Fruit fly (Drosophila melanogaster): Measurements from ENCODE around the gene CG32547.

CG32547 gene

dm6 chrX:18405567-18406059 lies 73.7 kb downstream of the CG32547 start (continued):
- TF ChIP-seq CG6765 (GFP tag; optimal IDR thresholded peaks at IDR 0.05) = peak; percentile 26
- TF ChIP-seq CG30431 (GFP tag; optimal IDR thresholded peaks at IDR 0.05) = peak; percentile 51
- TF ChIP-seq HLH4C (GFP tag; IDR thresholded peaks at IDR 0.05; ENCODE audit: partially characterized antibody) = no peak
- TF ChIP-seq CG10462 (GFP tag; optimal IDR thresholded peaks at IDR 0.05) = peak; percentile 52
- TF ChIP-seq org-1 (GFP tag; optimal IDR thresholded peaks at IDR 0.05) = peak; percentile 39
- TF ChIP-seq Ets65A (GFP tag) = peak; percentile 97
- peak; percentile 24; the same call in 1 of the 2 replicates for TF ChIP-seq CG16779 (GFP tag; IDR thresholded peaks at IDR 0.05)
- TF ChIP-seq kah (GFP tag; optimal IDR thresholded peaks at IDR 0.05) = peak; percentile 15
- TF ChIP-seq CG10147 (GFP tag; optimal IDR thresholded peaks at IDR 0.05) = peak; percentile 49
- TF ChIP-seq CG17802 (tag; optimal IDR thresholded peaks at IDR 0.05) = no peak
- peak; percentile 63 for TF ChIP-seq CG9727 (GFP tag; optimal IDR thresholded peaks at IDR 0.05)
- no peak for TF ChIP-seq eyg (GFP tag; optimal IDR thresholded peaks at IDR 0.05)
- TF ChIP-seq corto (GFP tag; optimal IDR thresholded peaks at IDR 0.05) = no peak
- no peak for TF ChIP-seq CG16813 (GFP tag; IDR thresholded peaks at IDR 0.05; ENCODE audit: partially characterized antibody)
- peak; percentile 59 for TF ChIP-seq gcm (GFP tag; optimal IDR thresholded peaks at IDR 0.05)
- no peak for TF ChIP-seq hbn (GFP tag; IDR thresholded peaks at IDR 0.05; ENCODE audit: partially characterized antibody)
- peak; percentile 64 for TF ChIP-seq nerfin-1 (tag; optimal IDR thresholded peaks at IDR 0.05)
- peak; percentile 42; the same call in 2 of the 3 replicates for TF ChIP-seq tgo (GFP tag; IDR thresholded peaks at IDR 0.05)
- peak; percentile 87 for TF ChIP-seq CG11504 (tag; optimal IDR thresholded peaks at IDR 0.05)
- peak; percentile 52 for TF ChIP-seq CG12155 (GFP tag; optimal IDR thresholded peaks at IDR 0.05)
- 0 out of 2 replicates have a peak, but pooled peaks have one; percentile 23 for TF ChIP-seq Ada2b (GFP tag; IDR thresholded peaks at IDR 0.05)
- no peak for TF ChIP-seq pfk (GFP tag; optimal IDR thresholded peaks at IDR 0.05)
- TF ChIP-seq Bgb (GFP tag; IDR thresholded peaks at IDR 0.05; ENCODE audit: partially characterized antibody) = no peak
- TF ChIP-seq HLHmδ (GFP tag; optimal IDR thresholded peaks at IDR 0.05) = no peak
- TF ChIP-seq CG11398 (GFP tag; optimal IDR thresholded peaks at IDR 0.05) = no peak
- no peak for TF ChIP-seq C15 (GFP tag; IDR thresholded peaks at IDR 0.05)
- TF ChIP-seq CG17361 (GFP tag; IDR thresholded peaks at IDR 0.05) = peak; percentile 84
- TF ChIP-seq CG1529 (GFP tag; optimal IDR thresholded peaks at IDR 0.05) = peak; percentile 72
- no peak for TF ChIP-seq CG31388 (GFP tag; optimal IDR thresholded peaks at IDR 0.05)
- TF ChIP-seq kni (GFP tag; optimal IDR thresholded peaks at IDR 0.05) = no peak
- no peak for TF ChIP-seq pros (GFP tag; optimal IDR thresholded peaks at IDR 0.05)
- no peak for TF ChIP-seq hb (GFP tag; IDR thresholded peaks at IDR 0.05; ENCODE audit: partially characterized antibody)
- no peak for TF ChIP-seq Dp (GFP tag; optimal IDR thresholded peaks at IDR 0.05)
- TF ChIP-seq CG4820 (GFP tag; optimal IDR thresholded peaks at IDR 0.05) = peak; percentile 55
- TF ChIP-seq Lhr (GFP tag; optimal IDR thresholded peaks at IDR 0.05) = peak; percentile 14
- no peak for TF ChIP-seq Side (GFP tag; optimal IDR thresholded peaks at IDR 0.05)
- TF ChIP-seq rib (GFP tag; IDR thresholded peaks at IDR 0.05) = no peak
- TF ChIP-seq CG11696 (GFP tag; IDR thresholded peaks at IDR 0.05) = peak; percentile 63; the same call in 1 of the 2 replicates
- peak; percentile 75 for TF ChIP-seq CG9437 (GFP tag; optimal IDR thresholded peaks at IDR 0.05)
- peak; percentile 5 for TF ChIP-seq sqz (GFP tag; optimal IDR thresholded peaks at IDR 0.05)
- TF ChIP-seq CG30403 (GFP tag; optimal IDR thresholded peaks at IDR 0.05) = peak; percentile 85
- TF ChIP-seq ttk (GFP tag; IDR thresholded peaks at IDR 0.05) = peak; percentile 45
- no peak; the same call in 1 of the 2 replicates for TF ChIP-seq Ravus (GFP tag; IDR thresholded peaks at IDR 0.05)
- TF ChIP-seq CG34224 (GFP tag; IDR thresholded peaks at IDR 0.05; ENCODE audit: partially characterized antibody) = no peak
- TF ChIP-seq CG9797 (GFP tag; optimal IDR thresholded peaks at IDR 0.05) = no peak
- no peak for TF ChIP-seq CG10543 (GFP tag; optimal IDR thresholded peaks at IDR 0.05)
- no peak for TF ChIP-seq NK7.1 (GFP tag; optimal IDR thresholded peaks at IDR 0.05)
- TF ChIP-seq CG13287 (GFP tag; IDR thresholded peaks at IDR 0.05; ENCODE audit: partially characterized antibody) = no peak
- TF ChIP-seq Hr78 (GFP tag; optimal IDR thresholded peaks at IDR 0.05) = peak in 1 of 2 experiments; percentile 13

Data from whole organism, embryonic.